Worm (Caenorhabditis elegans) whole organism, late embryonic: ENCODE measurements around the gene arl-6.
"Not testable (repeated sequence)": the region's sequence is repeated elsewhere in the genome, so short reads cannot be mapped to it uniquely, and the experiment has no call there.

Experiments
- C38D4.7 ChIP-seq: fragments of 200-800 bp; sonication (Bioruptor generic); optimal IDR thresholded peaks from 2 replicates; lab custom pipeline; 2018; ENCODE audit warnings: mild to moderate bottlenecking, missing genetic modification characterization, moderate library complexity, missing compliant biosample characterization
- F13H6.1 ChIP-seq: sonication (generic microtip); optimal IDR thresholded peaks from 2 replicates; lab custom pipeline; 2016; ENCODE audit warnings: missing genetic modification characterization, missing compliant biosample characterization
- K02D7.2 ChIP-seq: sonication (generic microtip); optimal IDR thresholded peaks from 2 replicates; lab custom pipeline; 2017; ENCODE audit warnings: mild to moderate bottlenecking, missing genetic modification characterization, missing compliant biosample characterization
- K09A11.1 ChIP-seq: sonication (generic microtip); optimal IDR thresholded peaks from 2 replicates; lab custom pipeline; 2017; ENCODE audit warnings: antibody characterized with exemption, mild to moderate bottlenecking, missing genetic modification characterization, missing compliant biosample characterization; ENCODE audit not compliant: insufficient read depth
- T23F11.4 ChIP-seq: fragments of 200-800 bp; sonication (Bioruptor generic); optimal IDR thresholded peaks from 2 replicates; lab custom pipeline; 2018; ENCODE audit warnings: mild to moderate bottlenecking, missing genetic modification characterization, missing compliant biosample characterization
- Y22D7AL.16 ChIP-seq: sonication (generic microtip); optimal IDR thresholded peaks from 2 replicates; lab custom pipeline; 2016; ENCODE audit warnings: missing genetic modification characterization, missing compliant biosample characterization
- ceh-2 ChIP-seq: sonication (generic microtip); optimal IDR thresholded peaks from 2 replicates; lab custom pipeline; 2016; ENCODE audit warnings: missing genotype, missing genetic modification characterization, missing compliant biosample characterization
- ceh-24 ChIP-seq: sonication (generic microtip); optimal IDR thresholded peaks from 2 replicates; lab custom pipeline; 2016; ENCODE audit warnings: mild to moderate bottlenecking, missing genetic modification characterization, missing compliant biosample characterization
- ceh-31 ChIP-seq: sonication (generic microtip); optimal IDR thresholded peaks from 2 replicates; lab custom pipeline; 2016; ENCODE audit warnings: missing genetic modification characterization, missing compliant biosample characterization
- ceh-34 ChIP-seq: sonication (generic microtip); optimal IDR thresholded peaks from 2 replicates; lab custom pipeline; 2016; ENCODE audit warnings: mild to moderate bottlenecking, missing genetic modification characterization, missing compliant biosample characterization
- ceh-48 ChIP-seq: sonication (generic microtip); optimal IDR thresholded peaks from 2 replicates; lab custom pipeline; 2016; ENCODE audit warnings: missing genetic modification characterization, inconsistent platforms, missing compliant biosample characterization
- ceh-6 ChIP-seq: fragments of 200-800 bp; sonication (Bioruptor generic); optimal IDR thresholded peaks from 2 replicates; lab custom pipeline; 2018; ENCODE audit warnings: mild to moderate bottlenecking, missing genetic modification characterization, missing compliant biosample characterization
- ets-4 ChIP-seq: sonication (generic microtip); optimal IDR thresholded peaks from 2 replicates; lab custom pipeline; 2016; ENCODE audit warnings: missing genetic modification characterization, missing compliant biosample characterization
- hlh-13 ChIP-seq: fragments of 200-800 bp; sonication (Bioruptor generic); optimal IDR thresholded peaks from 2 replicates; lab custom pipeline; 2018; ENCODE audit warnings: mild to moderate bottlenecking, missing genetic modification characterization, missing compliant biosample characterization
- hlh-15 ChIP-seq: sonication (generic microtip); optimal IDR thresholded peaks from 2 replicates; lab custom pipeline; 2016; ENCODE audit warnings: missing genetic modification characterization, missing compliant biosample characterization
- mec-3 ChIP-seq: sonication (generic microtip); optimal IDR thresholded peaks from 2 replicates; lab custom pipeline; 2016; ENCODE audit warnings: borderline replicate concordance, missing genetic modification characterization, missing compliant biosample characterization
- nhr-11 ChIP-seq: fragments of 150-350 bp; optimal IDR thresholded peaks from 2 replicates; lab custom pipeline; 2014; ENCODE audit warnings: missing biosample characterization, missing genetic modification characterization
- nhr-232 ChIP-seq: sonication (generic microtip); optimal IDR thresholded peaks from 2 replicates; lab custom pipeline; 2016; ENCODE audit warnings: missing genetic modification characterization, missing compliant biosample characterization
- odd-2 ChIP-seq: sonication (generic microtip); optimal IDR thresholded peaks from 2 replicates; lab custom pipeline; 2017; ENCODE audit warnings: antibody characterized with exemption, mild to moderate bottlenecking, missing genetic modification characterization, missing compliant biosample characterization
- pat-9 ChIP-seq: fragments of 200-800 bp; sonication (Bioruptor generic); optimal IDR thresholded peaks from 2 replicates; lab custom pipeline; 2018; ENCODE audit warnings: mild to moderate bottlenecking, missing genetic modification characterization, moderate library complexity, missing compliant biosample characterization
- pros-1 ChIP-seq: fragments of 150-350 bp; optimal IDR thresholded peaks from 2 replicates; lab custom pipeline; 2014; ENCODE audit warnings: missing biosample characterization, missing genetic modification reagents, missing genetic modification characterization
- ref-2 ChIP-seq: sonication (generic microtip); optimal IDR thresholded peaks from 2 replicates; lab custom pipeline; 2016; ENCODE audit warnings: missing genetic modification characterization, missing compliant biosample characterization
- rnt-1 ChIP-seq: sonication (generic microtip); optimal IDR thresholded peaks from 2 replicates; lab custom pipeline; 2016; ENCODE audit warnings: missing genetic modification characterization, missing compliant biosample characterization
- sox-4 ChIP-seq: sonication (generic microtip); optimal IDR thresholded peaks from 2 replicates; lab custom pipeline; 2017; ENCODE audit warnings: mild to moderate bottlenecking, missing genetic modification characterization, inconsistent platforms, missing compliant biosample characterization
- tbx-2 ChIP-seq: sonication (generic microtip); optimal IDR thresholded peaks from 2 replicates; lab custom pipeline; 2016; ENCODE audit warnings: missing genetic modification characterization, missing compliant biosample characterization
- tbx-7 ChIP-seq: sonication (generic microtip); optimal IDR thresholded peaks from 2 replicates; lab custom pipeline; 2016; ENCODE audit warnings: missing genotype, missing genetic modification characterization, missing compliant biosample characterization
- ttx-3 ChIP-seq: sonication (generic microtip); optimal IDR thresholded peaks from 2 replicates; lab custom pipeline; 2016; ENCODE audit warnings: missing genetic modification reagents, missing genetic modification characterization, missing compliant biosample characterization
- unc-3 ChIP-seq, 2 experiments: fragments of 200-800 bp in 1 of 2; sonication (Bioruptor generic) in 1 of 2; sonication (generic microtip) in 1 of 2; conservative IDR thresholded peaks in 1 of 2; optimal IDR thresholded peaks in 1 of 2; 2 replicates each; pipeline versions ENCODE4 v1.3.6 to Lab custom; 2016 to 2022; ENCODE audit warnings: missing compliant biosample characterization in 2 of 2, missing genetic modification characterization in 2 of 2, missing genetic modification reagents in 1 of 2
- unc-55 ChIP-seq: sonication (generic microtip); optimal IDR thresholded peaks from 2 replicates; lab custom pipeline; 2017; ENCODE audit warnings: missing biosample characterization, missing genetic modification reagents, missing genetic modification characterization
- ztf-16 ChIP-seq: sonication (generic microtip); optimal IDR thresholded peaks from 2 replicates; lab custom pipeline; 2017; ENCODE audit warnings: missing genetic modification characterization, missing compliant biosample characterization

Gene arl-6

ce11 chrIII:4792560-4793136, 22.0 kb downstream of the arl-6 start, which contains the start of gene mip-1:
mip-1 (plus strand) TSS chrIII:4793086.
- TF ChIP-seq nhr-232 (no peak), ceh-34 (tag; lab: Kevin White, UChicago) (no peak), rnt-1 (tag; lab: Kevin White, UChicago) (no peak), T23F11.4 (GFP tag; lab: Kevin White, UChicago) (no peak), ztf-16 (no peak), F13H6.1 (tag; lab: Kevin White, UChicago) (no peak), odd-2 (no peak), mec-3 (tag; lab: Kevin White, UChicago) (no peak), ets-4 (tag; lab: Kevin White, UChicago) (no peak)

ce11 chrIII:4785714-4786113, 28.9 kb downstream of the arl-6 start, which contains the start of gene mel-28:
mel-28 (plus strand) TSS chrIII:4786080.
- TF ChIP-seq C38D4.7 (GFP tag; lab: Kevin White, UChicago) (no peak), K02D7.2 (no peak), ceh-31 (tag; lab: Kevin White, UChicago) (no peak)

- not testable (repeated sequence) for TF ChIP-seq C38D4.7 (GFP tag; lab: Kevin White, UChicago); unc-55; hlh-15 (tag; lab: Kevin White, UChicago)
Measured at ce11 chrIII:4785131-4785530, 29.5 kb downstream of the arl-6 start, which contains the start of gene enu-3.2. enu-3.2 (minus strand) TSS chrIII:4785235.

- not testable (repeated sequence) for TF ChIP-seq Y22D7AL.16 (tag; lab: Kevin White, UChicago); ceh-48 (tag; lab: Kevin White, UChicago); tbx-2
Measured at ce11 chrIII:4781937-4782576, 32.6 kb downstream of the arl-6 start, which contains the start of the genes gex-5 and C38D4.10. gex-5 (minus strand) TSS chrIII:4781987. C38D4.10 (plus strand) TSS chrIII:4782526.

ce11 chrIII:4779855-4780254, 34.8 kb downstream of the arl-6 start, which contains the start of gene B0393.9:
B0393.9 (minus strand) TSS chrIII:4780157.
- TF ChIP-seq ceh-24 (tag; lab: Kevin White, UChicago): no peak
- no peak for TF ChIP-seq ceh-2 (tag; lab: Kevin White, UChicago)
- no peak for TF ChIP-seq ref-2
- TF ChIP-seq ztf-16: no peak
- TF ChIP-seq sox-4 (tag; lab: Kevin White, UChicago): no peak
- TF ChIP-seq hlh-13 (GFP tag; lab: Kevin White, UChicago): no peak
- TF ChIP-seq unc-3 (GFP tag; conservative IDR thresholded peaks at IDR 0.05; lab: Robert Waterston, UW): no peak
- no peak for TF ChIP-seq unc-3 (tag; optimal IDR thresholded peaks at IDR 0.05; lab: Kevin White, UChicago)
- TF ChIP-seq tbx-7 (tag; lab: Kevin White, UChicago): no peak
- no peak for TF ChIP-seq K09A11.1 (tag; lab: Kevin White, UChicago)
- no peak for TF ChIP-seq ceh-6
- no peak for TF ChIP-seq Y22D7AL.16 (tag; lab: Kevin White, UChicago)
- TF ChIP-seq nhr-11 (tag; lab: Kevin White, UChicago): no peak
- TF ChIP-seq ceh-34 (tag; lab: Kevin White, UChicago): no peak
- TF ChIP-seq, all 69 proteins: peak for 0

- TF ChIP-seq pat-9 (tag; lab: Kevin White, UChicago) (no peak), F13H6.1 (tag; lab: Kevin White, UChicago) (no peak), Y22D7AL.16 (tag; lab: Kevin White, UChicago) (no peak), ceh-24 (tag; lab: Kevin White, UChicago) (no peak), ceh-31 (tag; lab: Kevin White, UChicago) (no peak), sox-4 (tag; lab: Kevin White, UChicago) (no peak), ztf-16 (no peak), pros-1 (tag; lab: Kevin White, UChicago) (no peak), K09A11.1 (tag; lab: Kevin White, UChicago) (no peak), ttx-3 (tag; lab: Kevin White, UChicago) (no peak)
Measured at ce11 chrIII:4778003-4778402, 36.6 kb downstream of the arl-6 start, which contains the start of gene B0393.7. B0393.7 (minus strand) TSS chrIII:4778103.
